Fruit fly (Drosophila melanogaster) whole organism, prepupa: ENCODE results near the gene CG7601.

ENCODE experiments used
- Blimp-1 ChIP-seq: fragments of 200-800 bp; sonication (Bioruptor generic); optimal IDR thresholded peaks from 3 replicates; lab custom pipeline; 2017; ENCODE audit warnings: missing biosample characterization, missing genetic modification characterization, mild to moderate bottlenecking, moderate library complexity, missing genetic modification reagents
- CG10669 ChIP-seq: fragments of 200-800 bp; sonication (Bioruptor generic); optimal IDR thresholded peaks from 3 replicates; lab custom pipeline; 2018; ENCODE audit warnings: missing biosample characterization, mild to moderate bottlenecking, missing genetic modification characterization, moderate library complexity
- CG11294 ChIP-seq: fragments of 200-800 bp; sonication (Bioruptor generic); IDR thresholded peaks from 2 replicates; pipeline ENCODE4 v1.3.6; 2022; ENCODE audit warnings: missing biosample characterization, missing genetic modification characterization
- CG11762 ChIP-seq: fragments of 200-800 bp; sonication (Bioruptor generic); optimal IDR thresholded peaks from 3 replicates; lab custom pipeline; 2016; ENCODE audit warnings: missing biosample characterization, missing genetic modification characterization; ENCODE audit not compliant: insufficient read depth
- CG15336 ChIP-seq: fragments of 200-800 bp; sonication (Bioruptor generic); IDR thresholded peaks from 2 replicates; pipeline ENCODE4 v1.3.6; 2022; ENCODE audit warnings: missing biosample characterization, missing genetic modification characterization
- CG16779 ChIP-seq: fragments of 200-800 bp; sonication (Bioruptor generic); optimal IDR thresholded peaks from 3 replicates; lab custom pipeline; 2017; ENCODE audit warnings: missing biosample characterization, mild to moderate bottlenecking, missing genetic modification characterization
- CG31627 ChIP-seq: fragments of 200-800 bp; sonication (Bioruptor generic); optimal IDR thresholded peaks from 3 replicates; lab custom pipeline; 2016; ENCODE audit warnings: missing biosample characterization, missing genetic modification characterization
- CG34406 ChIP-seq: fragments of 200-800 bp; sonication (Bioruptor generic); optimal IDR thresholded peaks from 3 replicates; lab custom pipeline; 2016; ENCODE audit warnings: missing biosample characterization, missing genetic modification characterization
- CG3919 ChIP-seq: fragments of 200-800 bp; sonication (Bioruptor generic); optimal IDR thresholded peaks from 3 replicates; lab custom pipeline; 2016; ENCODE audit warnings: missing biosample characterization, missing genetic modification characterization
- CG6163 ChIP-seq: fragments of 200-800 bp; sonication (Bioruptor generic); IDR thresholded peaks from 3 replicates; pipeline ENCODE4 v1.3.6; 2022; ENCODE audit warnings: missing biosample characterization, missing genetic modification characterization
- CG6276 ChIP-seq: fragments of 200-800 bp; sonication (Bioruptor generic); optimal IDR thresholded peaks from 2 replicates; lab custom pipeline; 2017; ENCODE audit warnings: missing biosample characterization, mild to moderate bottlenecking, missing genetic modification characterization
- CG6792 ChIP-seq: fragments of 200-800 bp; sonication (Bioruptor generic); optimal IDR thresholded peaks from 3 replicates; lab custom pipeline; 2016; ENCODE audit warnings: missing biosample characterization, missing genetic modification characterization
- CG8119 ChIP-seq: fragments of 200-800 bp; sonication (Bioruptor generic); IDR thresholded peaks from 3 replicates; pipeline ENCODE4 v1.3.6; 2022; ENCODE audit warnings: missing biosample characterization, missing genetic modification characterization
- CG8319 ChIP-seq: fragments of 200-800 bp; sonication (Bioruptor generic); optimal IDR thresholded peaks from 3 replicates; lab custom pipeline; 2016; ENCODE audit warnings: missing biosample characterization, missing genetic modification characterization
- CG8632 ChIP-seq: fragments of 200-800 bp; sonication (Bioruptor generic); optimal IDR thresholded peaks from 3 replicates; lab custom pipeline; 2016; ENCODE audit warnings: missing biosample characterization, missing genetic modification characterization
- CG9139 ChIP-seq: fragments of 200-800 bp; sonication (Bioruptor generic); optimal IDR thresholded peaks from 3 replicates; lab custom pipeline; 2017; ENCODE audit warnings: missing biosample characterization, mild to moderate bottlenecking, missing genetic modification characterization
- Eip75B ChIP-seq: fragments of 200-800 bp; sonication (Bioruptor generic); optimal IDR thresholded peaks from 3 replicates; lab custom pipeline; 2016; ENCODE audit warnings: missing biosample characterization, missing genetic modification characterization
- Ets96B ChIP-seq: fragments of 200-800 bp; optimal IDR thresholded peaks from 2 replicates; lab custom pipeline; 2019; ENCODE audit warnings: missing biosample characterization, mild to moderate bottlenecking, missing genetic modification characterization, moderate library complexity
- Hr38 ChIP-seq: sonication (Bioruptor generic); optimal IDR thresholded peaks from 2 replicates; lab custom pipeline; 2016; ENCODE audit warnings: missing biosample characterization, missing genetic modification characterization
- Hr39 ChIP-seq: fragments of 200-800 bp; sonication (Bioruptor generic); optimal IDR thresholded peaks from 2 replicates; lab custom pipeline; 2016; ENCODE audit warnings: missing biosample characterization, missing genetic modification characterization
- Hr4 ChIP-seq: fragments of 200-800 bp; sonication (Bioruptor generic); optimal IDR thresholded peaks from 3 replicates; lab custom pipeline; 2016; ENCODE audit warnings: missing biosample characterization, missing genetic modification characterization
- Lpt ChIP-seq: fragments of 200-800 bp; sonication (Bioruptor generic); optimal IDR thresholded peaks from 3 replicates; lab custom pipeline; 2016; ENCODE audit warnings: missing biosample characterization, missing genetic modification characterization
- Met ChIP-seq: fragments of 200-800 bp; sonication (Bioruptor generic); optimal IDR thresholded peaks from 3 replicates; lab custom pipeline; 2016; ENCODE audit warnings: missing biosample characterization, missing genetic modification characterization
- OdsH ChIP-seq: fragments of 200-800 bp; sonication (Bioruptor generic); optimal IDR thresholded peaks from 3 replicates; lab custom pipeline; 2016; ENCODE audit warnings: missing biosample characterization, missing genetic modification characterization
- Smox ChIP-seq: fragments of 200-800 bp; sonication (Bioruptor generic); optimal IDR thresholded peaks from 3 replicates; lab custom pipeline; 2016; ENCODE audit warnings: missing biosample characterization, missing genetic modification characterization
- Sox14 ChIP-seq: fragments of 200-800 bp; sonication (Bioruptor generic); optimal IDR thresholded peaks from 3 replicates; lab custom pipeline; 2016; ENCODE audit warnings: missing biosample characterization, missing genetic modification characterization
- achi ChIP-seq: fragments of 200-800 bp; sonication (Bioruptor generic); optimal IDR thresholded peaks from 3 replicates; lab custom pipeline; 2016; ENCODE audit warnings: missing biosample characterization, missing genetic modification characterization
- dac ChIP-seq: fragments of 200-800 bp; sonication (Bioruptor generic); optimal IDR thresholded peaks from 2 replicates; lab custom pipeline; 2017; ENCODE audit warnings: missing biosample characterization, mild to moderate bottlenecking, missing genetic modification characterization
- dsx ChIP-seq: fragments of 200-800 bp; optimal IDR thresholded peaks from 3 replicates; lab custom pipeline; 2019; ENCODE audit warnings: missing biosample characterization, mild to moderate bottlenecking, missing genetic modification characterization, moderate library complexity; ENCODE audit not compliant: poor library complexity, severe bottlenecking
- eg ChIP-seq: fragments of 200-800 bp; sonication (Bioruptor generic); IDR thresholded peaks from 3 replicates; pipeline ENCODE4 v1.3.6; 2022; ENCODE audit warnings: missing biosample characterization, missing genetic modification characterization
- esn ChIP-seq: fragments of 200-800 bp; sonication (Bioruptor generic); optimal IDR thresholded peaks from 2 replicates; lab custom pipeline; 2016; ENCODE audit warnings: missing biosample characterization, mild to moderate bottlenecking, missing genetic modification characterization, moderate library complexity
- fd59A ChIP-seq: fragments of 200-800 bp; sonication (Bioruptor generic); optimal IDR thresholded peaks from 2 replicates; lab custom pipeline; 2017; ENCODE audit warnings: missing biosample characterization, mild to moderate bottlenecking, missing genetic modification characterization, missing genetic modification reagents
- fd85E ChIP-seq: fragments of 200-800 bp; sonication (Bioruptor generic); optimal IDR thresholded peaks from 3 replicates; lab custom pipeline; 2016; ENCODE audit warnings: missing biosample characterization, missing genetic modification characterization
- fkh ChIP-seq: fragments of 200-800 bp; sonication (Bioruptor generic); optimal IDR thresholded peaks from 3 replicates; lab custom pipeline; 2017; ENCODE audit warnings: missing biosample characterization, mild to moderate bottlenecking, missing genetic modification characterization, moderate library complexity
- lz ChIP-seq: fragments of 200-800 bp; sonication (Bioruptor generic); optimal IDR thresholded peaks from 3 replicates; lab custom pipeline; 2016; ENCODE audit warnings: missing biosample characterization, missing genetic modification characterization
- net ChIP-seq: fragments of 200-800 bp; sonication (Bioruptor generic); optimal IDR thresholded peaks from 3 replicates; lab custom pipeline; 2016; ENCODE audit warnings: missing biosample characterization, missing genetic modification characterization
- pdm3 ChIP-seq: fragments of 200-800 bp; sonication (Bioruptor generic); optimal IDR thresholded peaks from 3 replicates; lab custom pipeline; 2016; ENCODE audit warnings: missing biosample characterization, missing genetic modification characterization
- salr ChIP-seq, 2 experiments: fragments of 200-800 bp; sonication (Bioruptor generic); optimal IDR thresholded peaks; 3 replicates each; lab custom pipeline; 2016 to 2018; ENCODE audit warnings: missing biosample characterization in 2 of 2, missing genetic modification characterization in 2 of 2, mild to moderate bottlenecking in 1 of 2
- ss ChIP-seq, 2 experiments: fragments of 200-800 bp; sonication (Bioruptor generic); optimal IDR thresholded peaks; 2 replicates in 1 of 2; 3 replicates in 1 of 2; lab custom pipeline; 2017 to 2018; ENCODE audit warnings: mild to moderate bottlenecking in 2 of 2, missing biosample characterization in 2 of 2, missing genetic modification characterization in 2 of 2, moderate library complexity in 1 of 2
- svp ChIP-seq: fragments of 200-800 bp; sonication (Bioruptor generic); peaks from one replicate; lab custom pipeline; 2016; ENCODE audit warnings: missing biosample characterization, missing genetic modification characterization
- topi ChIP-seq: fragments of 200-800 bp; sonication (Bioruptor generic); optimal IDR thresholded peaks from 3 replicates; lab custom pipeline; 2016; ENCODE audit warnings: missing biosample characterization, missing genetic modification characterization
- vri ChIP-seq: fragments of 200-800 bp; sonication (Bioruptor generic); optimal IDR thresholded peaks from 3 replicates; lab custom pipeline; 2016; ENCODE audit warnings: missing biosample characterization, mild to moderate bottlenecking, missing genetic modification characterization

Gene CG7601

DNA sequence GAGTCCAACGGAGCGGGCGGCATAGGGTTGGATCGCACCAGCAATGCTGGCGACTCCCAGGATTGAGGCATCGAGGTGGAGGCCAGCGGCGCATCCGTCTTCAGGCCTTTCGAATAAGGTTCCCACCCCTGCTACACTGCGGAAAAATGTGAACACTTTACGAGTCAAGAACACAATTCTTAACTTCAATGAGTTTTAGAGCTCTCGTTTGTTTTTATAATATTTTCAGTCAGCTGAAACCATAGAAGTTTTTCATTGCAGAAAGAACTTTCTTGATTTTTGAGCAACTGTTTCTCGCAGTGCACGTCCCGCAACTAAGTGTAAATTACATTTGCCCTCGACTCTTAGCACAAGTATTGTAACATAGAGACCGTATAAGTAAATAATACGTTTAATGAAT, 40.2 kb downstream of the CG7601 start:
- TF ChIP-seq Hr39 (GFP tag; lab: Kevin White, UChicago): peak; percentile 8
- TF ChIP-seq Hr4 (GFP tag; lab: Kevin White, UChicago): no peak

DNA sequence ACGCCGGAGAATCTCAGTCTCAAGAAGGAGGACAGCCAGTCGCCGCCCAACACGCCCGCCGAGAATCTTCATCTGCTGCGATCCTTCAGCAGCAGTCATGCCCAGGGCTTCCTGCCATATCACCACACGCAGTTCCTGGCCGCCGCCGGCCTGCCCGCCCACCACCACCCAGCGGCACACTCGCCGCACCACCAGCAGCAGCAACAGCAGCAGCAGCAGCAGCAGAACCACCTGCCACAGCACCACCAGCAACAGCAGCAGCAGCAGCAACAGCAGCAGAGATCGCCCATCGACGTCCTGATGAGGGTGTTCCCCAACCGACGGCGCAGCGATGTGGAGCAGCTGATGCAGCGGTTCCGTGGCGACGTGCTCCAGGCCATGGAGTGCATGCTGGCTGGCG, 40.8 kb downstream of the CG7601 start:
- TF ChIP-seq eg: no peak
- TF ChIP-seq CG31627 (GFP tag; lab: Kevin White, UChicago): no peak
- no peak for TF ChIP-seq CG16779 (tag; lab: Kevin White, UChicago)
- TF ChIP-seq salr (GFP tag; optimal IDR thresholded peaks at IDR 0.05; lab: Kevin White, UChicago): no peak
- TF ChIP-seq lz (GFP tag; lab: Kevin White, UChicago): no peak
- no peak for TF ChIP-seq Ets96B
- no peak for TF ChIP-seq ss (GFP tag; optimal IDR thresholded peaks at IDR 0.05; lab: Kevin White, UChicago)
- no peak for TF ChIP-seq fd59A
- no peak for TF ChIP-seq fd85E
- no peak for TF ChIP-seq pdm3
- TF ChIP-seq Lpt (GFP tag; lab: Kevin White, UChicago): no peak
- TF ChIP-seq CG8632 (GFP tag; lab: Kevin White, UChicago): no peak
- no peak for TF ChIP-seq CG11762 (GFP tag; lab: Kevin White, UChicago)
- TF ChIP-seq Met (GFP tag; lab: Kevin White, UChicago): no peak
- TF ChIP-seq Blimp-1 (GFP tag; lab: Kevin White, UChicago): no peak
- TF ChIP-seq, all 60 proteins: peak for 0

DNA sequence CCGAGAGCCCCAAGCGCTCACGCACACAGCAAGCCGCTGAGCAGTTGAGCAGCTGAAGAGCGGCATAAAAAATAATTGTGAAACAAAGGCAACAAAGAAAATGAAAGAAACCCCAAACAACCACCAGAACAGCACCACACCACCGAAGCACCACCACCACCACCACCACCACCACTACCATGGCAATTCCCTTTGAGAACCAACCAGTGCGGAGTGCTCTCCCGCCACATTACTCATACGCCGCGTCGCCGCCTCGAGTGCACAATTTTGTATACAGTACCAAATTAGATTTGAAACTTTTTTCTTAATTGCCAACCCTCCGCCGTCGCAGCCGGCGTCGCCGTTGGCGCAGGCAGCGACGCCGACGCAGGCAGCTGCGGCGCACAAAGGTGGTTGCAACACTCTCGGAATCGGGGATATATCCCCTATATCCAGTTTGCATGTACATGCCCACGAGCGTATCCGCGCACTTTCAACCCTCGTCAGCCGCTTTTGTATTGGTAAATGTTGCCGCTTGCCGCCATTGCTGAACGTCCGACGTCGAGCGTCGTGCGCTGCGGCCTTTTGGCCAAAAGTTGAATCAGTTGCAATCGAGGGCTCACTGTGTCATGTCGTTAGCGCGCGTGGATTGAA, 44.4 kb downstream of the CG7601 start, which contains the start of gene dmrt99B:
TSS of gene dmrt99B (plus strand) at position 583 of the 633 bp plus-strand sequence.
- TF ChIP-seq CG8632 (GFP tag; lab: Kevin White, UChicago) (no peak), Sox14 (peak; percentile 29), CG6276 (GFP tag; lab: Kevin White, UChicago) (no peak), Eip75B (no peak), eg (0 out of 3 replicates have a peak, but pooled peaks have one; percentile 20), CG34406 (GFP tag; lab: Kevin White, UChicago) (no peak), dsx (GFP tag; lab: Kevin White, UChicago) (peak; percentile 43), CG9139 (GFP tag; lab: Kevin White, UChicago) (no peak)

DNA sequence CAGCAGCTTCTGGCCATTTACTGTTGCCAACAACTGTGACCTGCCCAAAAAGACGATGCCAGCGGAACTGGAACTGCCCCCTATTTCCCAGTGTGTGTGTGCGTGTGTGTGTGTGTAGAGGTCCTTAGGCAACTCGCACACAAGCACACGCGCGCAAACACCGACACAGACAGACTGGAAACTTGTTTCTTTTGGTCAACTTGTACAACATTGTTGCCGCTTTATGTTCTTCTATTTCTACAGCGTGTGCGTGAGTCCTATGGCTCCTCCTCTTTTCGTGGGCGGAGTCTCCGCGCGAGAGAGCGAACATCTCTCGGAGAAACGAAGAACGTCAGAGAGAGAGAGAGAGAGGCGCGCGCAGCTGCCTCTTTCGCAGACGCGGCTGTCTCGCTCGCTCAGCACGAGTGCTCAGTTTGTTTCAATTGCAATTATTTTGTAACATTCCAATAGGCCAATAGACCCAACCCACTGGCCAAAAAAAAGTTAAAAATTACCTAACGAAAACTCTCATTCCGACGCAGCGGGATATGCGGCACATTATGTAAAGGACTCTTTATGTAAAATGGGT, 45.5 kb downstream of the CG7601 start:
- TF ChIP-seq dac (GFP tag; lab: Kevin White, UChicago): no peak
- 0 out of 3 replicates have a peak, but pooled peaks have one; percentile 5 for TF ChIP-seq CG6163 (GFP tag; lab: Robert Waterston, UW)
- peak; percentile 100 for TF ChIP-seq dsx (GFP tag; lab: Kevin White, UChicago)
- no peak for TF ChIP-seq svp
- no peak for TF ChIP-seq Sox14
- TF ChIP-seq eg: 0 out of 3 replicates have a peak, but pooled peaks have one; percentile 19

DNA sequence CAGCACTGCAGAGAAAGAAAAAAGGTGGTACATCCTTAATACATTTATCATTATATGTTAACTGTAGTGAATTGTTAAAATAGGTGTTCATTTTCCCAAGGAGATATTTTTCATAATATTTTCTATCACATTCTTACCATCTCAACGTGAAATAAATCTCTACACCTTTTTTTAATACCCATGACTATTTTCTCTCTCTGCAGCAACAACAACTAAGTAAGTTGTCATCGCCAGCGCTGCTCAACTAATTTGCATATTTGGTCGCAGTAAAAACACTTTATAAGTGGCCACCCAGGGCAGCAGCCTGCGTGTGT, 46.0 kb downstream of the CG7601 start:
- TF ChIP-seq topi (peak; percentile 44), CG8319 (GFP tag; lab: Kevin White, UChicago) (no peak), Eip75B (peak; percentile 45), vri (no peak), Ets96B (peak; percentile 71), dac (GFP tag; lab: Kevin White, UChicago) (no peak), CG6163 (GFP tag; lab: Robert Waterston, UW) (peak; percentile 63; the same call in 2 of the 3 replicates), pdm3 (peak; percentile 61), net (GFP tag; lab: Kevin White, UChicago) (peak; percentile 42), CG11294 (no peak), CG3919 (GFP tag; lab: Kevin White, UChicago) (peak; percentile 61), CG15336 (GFP tag; lab: Robert Waterston, UW) (peak; percentile 46), achi (peak; percentile 54), Blimp-1 (GFP tag; lab: Kevin White, UChicago) (no peak), CG8119 (GFP tag; lab: Robert Waterston, UW) (peak; percentile 49; the same call in 2 of the 3 replicates), CG34406 (GFP tag; lab: Kevin White, UChicago) (peak; percentile 6), OdsH (GFP tag; lab: Kevin White, UChicago) (peak; percentile 41), Hr38 (GFP tag; lab: Kevin White, UChicago) (no peak), fkh (no peak), CG6792 (GFP tag; lab: Kevin White, UChicago) (no peak), svp (peak; percentile 13), Smox (peak; percentile 15), CG10669 (GFP tag; lab: Kevin White, UChicago) (peak; percentile 62), esn (GFP tag; lab: Kevin White, UChicago) (peak; percentile 48)
